Worm (Caenorhabditis elegans) whole organism, young adult: ENCODE measurements around the gene F46B3.9.

Experiments
- B0019.2 ChIP-seq: fragments of 200-800 bp; sonication (Bioruptor generic); conservative IDR thresholded peaks from 2 replicates; pipeline ENCODE4 v1.3.6; 2022; ENCODE audit warnings: missing genetic modification reagents, missing genetic modification characterization, missing compliant biosample characterization
- B0035.1 ChIP-seq: sonication (generic microtip); optimal IDR thresholded peaks from 2 replicates; lab custom pipeline; 2016; ENCODE audit warnings: missing genetic modification characterization, mild to moderate bottlenecking, missing compliant biosample characterization, missing genotype, missing genetic modification reagents
- C06A6.2 ChIP-seq: fragments of 200-800 bp; sonication (Bioruptor generic); conservative IDR thresholded peaks from 2 replicates; pipeline ENCODE4 v1.3.6; 2022; ENCODE audit warnings: missing genetic modification characterization, missing compliant biosample characterization
- D2030.7 ChIP-seq: fragments of 200-800 bp; sonication (Bioruptor generic); IDR thresholded peaks from 2 replicates; pipeline ENCODE4 v1.3.6; 2022; ENCODE audit warnings: missing genetic modification reagents, missing genetic modification characterization, missing compliant biosample characterization
- F37B4.10 ChIP-seq: fragments of 200-800 bp; sonication (Bioruptor generic); IDR thresholded peaks from 2 replicates; pipeline ENCODE4 v1.3.6; 2022; ENCODE audit warnings: missing genetic modification characterization, missing compliant biosample characterization
- T26A5.8 ChIP-seq: sonication (generic microtip); optimal IDR thresholded peaks from 2 replicates; lab custom pipeline; 2016; ENCODE audit warnings: missing genetic modification characterization, missing compliant biosample characterization
- Y56A3A.18 ChIP-seq: fragments of 200-800 bp; sonication (Bioruptor generic); IDR thresholded peaks from 2 replicates; pipeline ENCODE4 v1.3.6; 2022; ENCODE audit warnings: missing genetic modification reagents, missing genetic modification characterization, missing compliant biosample characterization
- aptf-2 ChIP-seq: fragments of 200-800 bp; sonication (Bioruptor generic); conservative IDR thresholded peaks from 2 replicates; pipeline ENCODE4 v1.3.6; 2022; ENCODE audit warnings: missing genetic modification reagents, missing genetic modification characterization, missing compliant biosample characterization
- ceh-27 ChIP-seq: fragments of 200-800 bp; sonication (Bioruptor generic); optimal IDR thresholded peaks from 2 replicates; lab custom pipeline; 2018; ENCODE audit warnings: mild to moderate bottlenecking, missing genetic modification characterization, moderate library complexity, missing compliant biosample characterization
- ceh-58 ChIP-seq: fragments of 200-800 bp; sonication (Bioruptor generic); IDR thresholded peaks from 2 replicates; pipeline ENCODE4 v1.3.6; 2022; ENCODE audit warnings: missing genetic modification characterization, missing compliant biosample characterization
- ceh-79 ChIP-seq: sonication (generic microtip); optimal IDR thresholded peaks from 2 replicates; lab custom pipeline; 2017; ENCODE audit warnings: mild to moderate bottlenecking, missing genetic modification characterization, missing compliant biosample characterization
- chd-7 ChIP-seq: sonication (generic microtip); optimal IDR thresholded peaks from 2 replicates; lab custom pipeline; 2016; ENCODE audit warnings: mild to moderate bottlenecking, missing genetic modification characterization, moderate library complexity, missing compliant biosample characterization
- fkh-3 ChIP-seq: sonication (generic microtip); optimal IDR thresholded peaks from 2 replicates; lab custom pipeline; 2016; ENCODE audit warnings: mild to moderate bottlenecking, missing genetic modification characterization, missing compliant biosample characterization
- hlh-12 ChIP-seq: sonication (generic microtip); optimal IDR thresholded peaks from 2 replicates; lab custom pipeline; 2016; ENCODE audit warnings: missing genetic modification characterization, missing compliant biosample characterization
- hlh-26 ChIP-seq: fragments of 200-800 bp; sonication (Bioruptor generic); conservative IDR thresholded peaks from 2 replicates; pipeline ENCODE4 v1.3.6; 2022; ENCODE audit warnings: missing genetic modification reagents, missing genetic modification characterization, missing compliant biosample characterization
- hmg-1.2 ChIP-seq: fragments of 200-800 bp; sonication (Bioruptor generic); IDR thresholded peaks from 2 replicates; pipeline ENCODE4 v1.3.6; 2022; ENCODE audit warnings: missing genetic modification reagents, missing genetic modification characterization, missing compliant biosample characterization
- hrde-1 ChIP-seq: sonication (generic microtip); optimal IDR thresholded peaks from 2 replicates; lab custom pipeline; 2016; ENCODE audit warnings: missing genetic modification characterization, mild to moderate bottlenecking, missing compliant biosample characterization, moderate library complexity, missing genotype, missing genetic modification reagents, borderline replicate concordance
- lag-1 ChIP-seq: fragments of 200-800 bp; sonication (Bioruptor generic); IDR thresholded peaks from 2 replicates; pipeline ENCODE4 v1.3.6; 2022; ENCODE audit warnings: missing genetic modification reagents, missing genetic modification characterization, missing compliant biosample characterization
- let-526 ChIP-seq: fragments of 200-800 bp; sonication (Bioruptor generic); IDR thresholded peaks from 2 replicates; pipeline ENCODE4 v1.3.6; 2022; ENCODE audit warnings: missing genetic modification reagents, missing genetic modification characterization, missing compliant biosample characterization
- lsl-1 ChIP-seq: fragments of 200-800 bp; sonication (Bioruptor generic); optimal IDR thresholded peaks from 2 replicates; lab custom pipeline; 2018; ENCODE audit warnings: mild to moderate bottlenecking, missing genetic modification characterization, moderate library complexity, missing compliant biosample characterization
- madf-10 ChIP-seq: sonication (generic microtip); optimal IDR thresholded peaks from 2 replicates; lab custom pipeline; 2016; ENCODE audit warnings: mild to moderate bottlenecking, missing genetic modification characterization, missing compliant biosample characterization
- madf-6 ChIP-seq: fragments of 200-800 bp; sonication (Bioruptor generic); IDR thresholded peaks from 2 replicates; pipeline ENCODE4 v1.3.6; 2022; ENCODE audit warnings: missing genetic modification reagents, missing genetic modification characterization, missing compliant biosample characterization
- nfyb-1 ChIP-seq: fragments of 200-800 bp; sonication (Bioruptor generic); IDR thresholded peaks from 2 replicates; pipeline ENCODE4 v1.3.6; 2022; ENCODE audit warnings: missing genetic modification reagents, missing genetic modification characterization, missing compliant biosample characterization
- nhr-179 ChIP-seq: sonication (generic microtip); optimal IDR thresholded peaks from 2 replicates; lab custom pipeline; 2016; ENCODE audit warnings: mild to moderate bottlenecking, missing genetic modification characterization, missing compliant biosample characterization
- nhr-90 ChIP-seq: sonication (generic microtip); optimal IDR thresholded peaks from 2 replicates; lab custom pipeline; 2016; ENCODE audit warnings: missing genotype, mild to moderate bottlenecking, missing genetic modification characterization, missing compliant biosample characterization
- rpc-1 ChIP-seq, 2 experiments: fragments of 150-350 bp in 1 of 2; sonication (generic microtip) in 1 of 2; optimal IDR thresholded peaks; 2 replicates each; lab custom pipeline; 2014 to 2018; ENCODE audit warnings: missing biosample characterization in 1 of 2, missing genetic modification characterization in 1 of 2, missing genetic modification reagents in 1 of 2, missing genotype in 1 of 2
- sea-2 ChIP-seq: fragments of 200-800 bp; sonication (Bioruptor generic); IDR thresholded peaks from 2 replicates; pipeline ENCODE4 v1.3.6; 2022; ENCODE audit warnings: missing genetic modification characterization, missing compliant biosample characterization
- snpc-4 ChIP-seq, 5 experiments: fragments of 150-350 bp in 1 of 5; sonication (generic microtip) in 4 of 5; optimal IDR thresholded peaks; 2 replicates each; lab custom pipeline; 2014 to 2018; ENCODE audit warnings: missing genetic modification characterization in 5 of 5, missing biosample characterization in 3 of 5, antibody characterized with exemption in 2 of 5, mild to moderate bottlenecking in 2 of 5, missing compliant biosample characterization in 2 of 5, missing genotype in 2 of 5, moderate library complexity in 2 of 5, missing genetic modification reagents in 1 of 5
- somi-1 ChIP-seq: fragments of 200-800 bp; sonication (Bioruptor generic); optimal IDR thresholded peaks from 2 replicates; lab custom pipeline; 2018; ENCODE audit warnings: mild to moderate bottlenecking, missing genetic modification characterization, missing compliant biosample characterization
- sptf-2 ChIP-seq: fragments of 200-800 bp; sonication (Bioruptor generic); optimal IDR thresholded peaks from 2 replicates; lab custom pipeline; 2018; ENCODE audit warnings: mild to moderate bottlenecking, missing genetic modification characterization, missing compliant biosample characterization
- xnd-1 ChIP-seq: sonication (generic microtip); optimal IDR thresholded peaks from 2 replicates; lab custom pipeline; 2016; ENCODE audit warnings: missing genotype, missing genetic modification reagents, missing genetic modification characterization, missing compliant biosample characterization
- zfh-2 ChIP-seq: fragments of 200-800 bp; sonication (Bioruptor generic); conservative IDR thresholded peaks from 2 replicates; pipeline ENCODE4 v1.3.6; 2022; ENCODE audit warnings: missing genetic modification reagents, missing genetic modification characterization, missing compliant biosample characterization
- zim-3 ChIP-seq: sonication (generic microtip); optimal IDR thresholded peaks from 2 replicates; lab custom pipeline; 2017; ENCODE audit warnings: mild to moderate bottlenecking, missing genetic modification characterization, moderate library complexity, missing compliant biosample characterization
- ztf-25 ChIP-seq: fragments of 200-800 bp; sonication (Bioruptor generic); IDR thresholded peaks from 2 replicates; pipeline ENCODE4 v1.3.6; 2022; ENCODE audit warnings: missing genetic modification reagents, missing genetic modification characterization, missing compliant biosample characterization
- ztf-3 ChIP-seq: fragments of 200-800 bp; sonication (Bioruptor generic); optimal IDR thresholded peaks from 2 replicates; lab custom pipeline; 2018; ENCODE audit warnings: mild to moderate bottlenecking, missing genetic modification characterization, missing compliant biosample characterization

F46B3.9 gene

DNA sequence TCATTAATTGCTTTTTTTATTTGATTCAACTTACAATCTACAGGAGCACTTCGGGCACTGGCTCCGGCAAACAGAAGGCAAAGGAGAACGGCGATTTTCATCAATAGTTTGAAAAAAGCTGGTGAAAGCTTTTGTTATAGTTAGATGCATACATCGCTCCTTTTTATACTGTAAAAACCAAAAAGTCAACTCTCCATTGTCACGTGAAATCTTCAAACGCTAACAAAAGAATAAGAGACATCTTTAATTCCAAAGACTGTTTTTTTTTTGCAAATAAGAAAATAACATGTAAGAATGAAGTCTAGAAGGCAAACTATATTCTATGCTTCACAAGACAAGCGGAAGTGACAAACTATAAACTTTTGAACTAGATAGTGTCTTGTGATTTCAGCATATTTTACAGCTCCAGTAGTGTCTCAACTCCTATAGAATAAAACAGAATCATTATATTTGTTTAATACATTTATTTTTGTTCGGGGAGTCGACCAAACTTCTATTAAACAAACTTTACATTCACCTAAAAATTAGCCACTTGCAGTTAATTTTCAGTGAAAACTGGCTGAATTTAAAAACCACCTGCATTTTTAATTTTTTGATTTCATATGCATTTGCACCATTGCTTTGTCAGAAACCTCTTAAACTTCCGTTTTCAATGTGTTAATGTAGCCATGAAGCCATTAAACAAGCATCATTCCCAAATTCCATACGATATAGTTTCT is at the start of gene F46B3.9, which contains the start of gene srz-18:
Gene F46B3.9, minus strand, starts transcription at position 101 of the 719 bp plus-strand sequence.
Gene srz-18, plus strand, starts transcription at position 669 of the 719 bp plus-strand sequence.
- TF ChIP-seq ceh-58 (GFP tag; lab: Robert Waterston, UW) (no peak), madf-10 (tag; lab: Kevin White, UChicago) (no peak), Y56A3A.18 (GFP tag; lab: Robert Waterston, UW) (no peak)

DNA sequence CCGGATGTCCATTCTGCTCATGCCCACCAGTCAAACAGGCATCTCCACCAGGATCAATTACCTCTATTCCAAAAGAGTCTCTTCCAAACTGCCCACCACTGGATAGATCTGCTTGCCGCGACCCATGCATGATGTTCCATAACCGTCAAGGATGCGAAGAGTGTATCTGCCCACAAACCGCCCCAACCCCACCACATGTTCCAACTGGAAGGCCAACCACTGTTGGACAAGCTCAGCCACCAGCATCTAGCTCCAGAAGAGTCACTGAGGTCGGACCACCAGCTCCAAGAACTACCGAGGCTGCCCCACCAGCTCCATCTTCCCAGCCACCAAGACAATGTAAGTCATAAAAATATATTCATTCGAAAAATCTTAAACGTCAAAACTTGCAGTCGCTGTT is 44.7 kb upstream of the F46B3.9 start:
- TF ChIP-seq zfh-2 (GFP tag; lab: Robert Waterston, UW) (peak; percentile 54; the same call in 1 of the 2 replicates), nhr-179 (tag; lab: Kevin White, UChicago) (no peak), hmg-1.2 (no peak), rpc-1 (optimal IDR thresholded peaks at IDR 0.05; lab: Kevin White, UChicago) (no peak), rpc-1 (tag; optimal IDR thresholded peaks at IDR 0.05; lab: Kevin White, UChicago) (no peak), F37B4.10 (no peak)

DNA sequence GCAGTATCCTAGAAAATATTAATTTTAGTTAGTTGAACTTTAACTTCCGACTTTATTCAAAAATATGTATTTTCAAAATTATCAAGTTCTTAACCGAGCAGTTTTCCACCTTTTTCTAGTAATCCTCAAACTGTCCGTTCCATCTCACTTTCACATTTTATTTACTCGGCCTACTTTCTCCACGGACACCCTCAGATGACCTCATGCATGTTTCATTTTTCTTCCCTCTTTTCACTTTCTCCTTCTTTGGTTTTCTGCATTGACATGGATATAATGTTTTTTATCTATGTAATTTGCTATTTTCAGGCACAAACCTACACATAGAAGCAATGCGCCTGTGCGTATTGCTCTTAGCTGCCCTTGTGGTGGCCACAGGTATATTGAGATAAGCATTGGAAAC is 41.0 kb upstream of the F46B3.9 start, which contains the start of gene mlt-11:
Gene mlt-11, plus strand, starts transcription at position 301 of the 400 bp plus-strand sequence.
- TF ChIP-seq B0019.2 (GFP tag; lab: Robert Waterston, UW) (no peak), madf-10 (tag; lab: Kevin White, UChicago) (no peak), aptf-2 (GFP tag; lab: Robert Waterston, UW) (no peak), F37B4.10 (no peak), lsl-1 (GFP tag; lab: Kevin White, UChicago) (no peak), xnd-1 (tag; lab: Kevin White, UChicago) (no peak), nhr-90 (tag; lab: Kevin White, UChicago) (no peak), B0035.1 (tag; lab: Kevin White, UChicago) (no peak), sea-2 (GFP tag; lab: Robert Waterston, UW) (no peak), snpc-4 (GFP tag; optimal IDR thresholded peaks at IDR 0.05; lab: Kevin White, UChicago) (no peak), snpc-4 (tag; optimal IDR thresholded peaks at IDR 0.05; lab: Kevin White, UChicago) (no peak), somi-1 (GFP tag; lab: Kevin White, UChicago) (no peak), hrde-1 (tag; lab: Kevin White, UChicago) (no peak), ceh-79 (tag; lab: Kevin White, UChicago) (no peak), T26A5.8 (tag; lab: Kevin White, UChicago) (no peak), ztf-3 (GFP tag; lab: Kevin White, UChicago) (no peak), fkh-3 (tag; lab: Kevin White, UChicago) (no peak), ceh-27 (GFP tag; lab: Kevin White, UChicago) (no peak), madf-6 (no peak)

DNA sequence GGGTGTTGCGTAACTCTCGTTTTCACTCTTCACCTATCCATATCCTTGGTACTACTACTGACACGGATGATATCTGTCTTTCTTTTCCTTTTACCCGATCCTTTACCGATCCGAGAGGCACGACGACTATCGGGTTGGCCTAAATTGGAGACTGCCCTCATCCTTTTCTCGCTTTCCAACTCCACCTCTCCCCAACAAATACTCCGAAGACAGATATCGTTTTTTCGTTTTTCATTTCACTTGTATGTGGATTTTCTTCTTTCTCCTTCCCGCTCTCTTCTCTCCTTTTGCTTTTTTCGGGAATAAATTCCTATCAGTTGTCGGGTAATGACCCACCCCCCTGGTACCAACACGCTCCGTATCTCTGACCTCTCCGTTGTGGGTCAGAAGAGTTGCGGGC is 39.0 kb upstream of the F46B3.9 start:
- TF ChIP-seq lag-1 (GFP tag; lab: Robert Waterston, UW) (no peak), hlh-26 (GFP tag; lab: Robert Waterston, UW) (no peak), nfyb-1 (no peak), zim-3 (no peak), D2030.7 (GFP tag; lab: Robert Waterston, UW) (no peak), let-526 (GFP tag; lab: Robert Waterston, UW) (no peak)

DNA sequence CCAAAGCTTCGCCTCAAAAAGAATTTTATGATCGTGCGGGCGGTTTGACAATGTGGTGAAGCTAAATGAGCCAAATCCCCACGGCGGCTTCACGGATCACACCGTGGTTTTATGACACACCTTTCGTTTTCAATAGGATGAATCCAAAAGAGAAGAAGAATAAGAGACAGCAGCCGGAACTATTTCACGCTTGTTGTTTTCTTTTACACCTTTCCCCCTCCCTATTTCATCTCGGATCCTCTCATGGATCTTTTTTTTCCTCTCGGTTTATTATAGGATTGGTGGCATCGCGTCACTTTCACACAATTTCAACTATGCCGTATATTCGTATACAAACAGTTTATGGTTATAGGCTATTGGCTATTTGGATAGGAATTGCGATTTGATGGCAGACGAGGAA is 37.8 kb upstream of the F46B3.9 start:
- TF ChIP-seq ztf-25 (GFP tag; lab: Robert Waterston, UW) (no peak), rpc-1 (optimal IDR thresholded peaks at IDR 0.05; lab: Kevin White, UChicago) (no peak), rpc-1 (tag; optimal IDR thresholded peaks at IDR 0.05; lab: Kevin White, UChicago) (no peak), hlh-12 (tag; lab: Kevin White, UChicago) (no peak), somi-1 (GFP tag; lab: Kevin White, UChicago) (no peak), C06A6.2 (no peak), ceh-79 (tag; lab: Kevin White, UChicago) (no peak), chd-7 (tag; lab: Kevin White, UChicago) (no peak), sptf-2 (no peak), F37B4.10 (no peak)
